Fruit fly (Drosophila melanogaster) whole organism, embryonic: ENCODE results near the gene CG5934.

Experiments used
- B-H1 ChIP-seq: fragments of 200-800 bp; sonication (Bioruptor generic); IDR thresholded peaks from 3 replicates; pipeline ENCODE4 v1.3.6; 2022; ENCODE audit warnings: missing biosample characterization, missing genetic modification characterization
- Bgb ChIP-seq: fragments of 200-800 bp; sonication (Bioruptor generic); IDR thresholded peaks from 2 replicates; pipeline ENCODE4 v1.3.6; 2022; ENCODE audit warnings: missing biosample characterization, missing genetic modification characterization; ENCODE audit not compliant: partially characterized antibody
- CG10565 ChIP-seq: fragments of 200-800 bp; sonication (Bioruptor generic); optimal IDR thresholded peaks from 3 replicates; lab custom pipeline; 2016; ENCODE audit warnings: missing biosample characterization, mild to moderate bottlenecking, missing genetic modification characterization
- CG12744 ChIP-seq: fragments of 200-800 bp; sonication (Bioruptor generic); optimal IDR thresholded peaks from 2 replicates; lab custom pipeline; 2016; ENCODE audit warnings: missing biosample characterization, missing genetic modification characterization
- CG13624 ChIP-seq: fragments of 200-800 bp; sonication (Bioruptor generic); optimal IDR thresholded peaks from 2 replicates; lab custom pipeline; 2016; ENCODE audit warnings: missing biosample characterization, missing genetic modification characterization
- CG13894 ChIP-seq: fragments of 200-800 bp; sonication (Bioruptor generic); optimal IDR thresholded peaks from 3 replicates; lab custom pipeline; 2018; ENCODE audit warnings: missing biosample characterization, mild to moderate bottlenecking, missing genetic modification characterization, moderate library complexity
- CG15011 ChIP-seq: fragments of 200-800 bp; sonication (Bioruptor generic); optimal IDR thresholded peaks from 3 replicates; lab custom pipeline; 2018; ENCODE audit warnings: missing biosample characterization, mild to moderate bottlenecking, missing genetic modification characterization
- CG15696 ChIP-seq: fragments of 200-800 bp; sonication (Bioruptor generic); optimal IDR thresholded peaks from 2 replicates; lab custom pipeline; 2019; ENCODE audit warnings: missing biosample characterization, mild to moderate bottlenecking, missing genetic modification characterization, moderate library complexity
- CG17385 ChIP-seq: fragments of 200-800 bp; sonication (Bioruptor generic); optimal IDR thresholded peaks from 3 replicates; lab custom pipeline; 2018; ENCODE audit warnings: missing biosample characterization, mild to moderate bottlenecking, missing genetic modification characterization
- CG18262 ChIP-seq: fragments of 200-800 bp; optimal IDR thresholded peaks from 3 replicates; lab custom pipeline; 2019; ENCODE audit warnings: missing biosample characterization, mild to moderate bottlenecking, missing genetic modification characterization, moderate library complexity
- CG6683 ChIP-seq: fragments of 200-800 bp; sonication (Bioruptor generic); optimal IDR thresholded peaks from 2 replicates; lab custom pipeline; 2017; ENCODE audit warnings: missing biosample characterization, mild to moderate bottlenecking, missing genetic modification characterization, missing genetic modification reagents
- CG6791 ChIP-seq: fragments of 200-800 bp; sonication (Bioruptor generic); IDR thresholded peaks from 3 replicates; pipeline ENCODE4 v1.3.6; 2022; ENCODE audit warnings: missing biosample characterization, missing genetic modification characterization; ENCODE audit not compliant: partially characterized antibody
- CG7556 ChIP-seq: fragments of 200-800 bp; sonication (Bioruptor generic); optimal IDR thresholded peaks from 2 replicates; lab custom pipeline; 2017; ENCODE audit warnings: missing biosample characterization, mild to moderate bottlenecking, missing genetic modification characterization
- CG7786 ChIP-seq: fragments of 200-800 bp; sonication (Bioruptor generic); optimal IDR thresholded peaks from 2 replicates; lab custom pipeline; 2016; ENCODE audit warnings: missing biosample characterization, missing genetic modification characterization
- CG9437 ChIP-seq: fragments of 200-800 bp; sonication (Bioruptor generic); optimal IDR thresholded peaks from 2 replicates; lab custom pipeline; 2018; ENCODE audit warnings: missing biosample characterization, mild to moderate bottlenecking, missing genetic modification characterization
- CG9727 ChIP-seq: fragments of 200-800 bp; sonication (Bioruptor generic); optimal IDR thresholded peaks from 3 replicates; lab custom pipeline; 2017; ENCODE audit warnings: missing biosample characterization, mild to moderate bottlenecking, missing genetic modification characterization
- CG9797 ChIP-seq: fragments of 200-800 bp; sonication (Bioruptor generic); optimal IDR thresholded peaks from 3 replicates; lab custom pipeline; 2018; ENCODE audit warnings: missing biosample characterization, mild to moderate bottlenecking, missing genetic modification characterization
- CTCF ChIP-seq: fragments of 200-800 bp; sonication (Bioruptor generic); optimal IDR thresholded peaks from 2 replicates; lab custom pipeline; 2017; ENCODE audit warnings: missing biosample characterization, mild to moderate bottlenecking, missing genetic modification characterization, moderate library complexity
- Dll ChIP-seq: fragments of 200-800 bp; sonication (Bioruptor generic); IDR thresholded peaks from 4 replicates; pipeline ENCODE4 v1.3.6; 2022; ENCODE audit warnings: missing biosample characterization, missing genetic modification characterization; ENCODE audit not compliant: partially characterized antibody
- Dp ChIP-seq: fragments of 200-800 bp; sonication (Bioruptor generic); optimal IDR thresholded peaks from 2 replicates; lab custom pipeline; 2018; ENCODE audit warnings: missing biosample characterization, mild to moderate bottlenecking, missing genetic modification characterization, moderate library complexity
- Ets65A ChIP-seq: fragments of 200-800 bp; sonication (Bioruptor generic); peaks from one replicate; lab custom pipeline; 2016; ENCODE audit warnings: missing biosample characterization, missing genetic modification characterization
- Fer1 ChIP-seq: fragments of 200-800 bp; sonication (Bioruptor generic); optimal IDR thresholded peaks from 2 replicates; lab custom pipeline; 2017; ENCODE audit warnings: missing biosample characterization, mild to moderate bottlenecking, missing genetic modification characterization
- NFAT ChIP-seq: fragments of 200-800 bp; sonication (Bioruptor generic); IDR thresholded peaks from 2 replicates; pipeline ENCODE4 v1.3.6; 2022; ENCODE audit warnings: missing biosample characterization, missing genetic modification characterization
- Poxn ChIP-seq: fragments of 200-800 bp; sonication (Bioruptor generic); IDR thresholded peaks from 2 replicates; pipeline ENCODE4 v1.3.6; 2022; ENCODE audit warnings: missing biosample characterization, missing genetic modification characterization
- Rx ChIP-seq: fragments of 200-800 bp; sonication (Bioruptor generic); IDR thresholded peaks from 2 replicates; pipeline ENCODE4 v1.3.6; 2022; ENCODE audit warnings: missing biosample characterization, missing genetic modification characterization
- Spps ChIP-seq: fragments of 200-800 bp; sonication (Bioruptor generic); optimal IDR thresholded peaks from 2 replicates; lab custom pipeline; 2018; ENCODE audit warnings: missing biosample characterization, mild to moderate bottlenecking, missing genetic modification characterization
- Sry-β ChIP-seq: fragments of 200-800 bp; sonication (Bioruptor generic); optimal IDR thresholded peaks from 2 replicates; lab custom pipeline; 2018; ENCODE audit warnings: missing biosample characterization, mild to moderate bottlenecking, missing genetic modification characterization, moderate library complexity
- Taf1 ChIP-seq: fragments of 200-800 bp; sonication (Bioruptor generic); IDR thresholded peaks from 2 replicates; pipeline ENCODE4 v1.3.6; 2022; ENCODE audit warnings: missing biosample characterization, missing genetic modification characterization
- Vsx1 ChIP-seq: fragments of 200-800 bp; sonication (Bioruptor generic); optimal IDR thresholded peaks from 2 replicates; lab custom pipeline; 2017; ENCODE audit warnings: missing biosample characterization, mild to moderate bottlenecking, missing genetic modification characterization, missing genetic modification reagents
- Xrp1 ChIP-seq: fragments of 200-800 bp; sonication (Bioruptor generic); IDR thresholded peaks from 2 replicates; pipeline ENCODE4 v1.3.6; 2022; ENCODE audit warnings: missing biosample characterization, missing genetic modification characterization
- al ChIP-seq: fragments of 200-800 bp; sonication (Bioruptor generic); IDR thresholded peaks from 2 replicates; pipeline ENCODE4 v1.3.6; 2022; ENCODE audit warnings: missing biosample characterization, missing genetic modification characterization
- ara ChIP-seq: fragments of 200-800 bp; sonication (Bioruptor generic); IDR thresholded peaks from 2 replicates; pipeline ENCODE4 v1.3.6; 2022; ENCODE audit warnings: missing biosample characterization, missing genetic modification characterization
- bigmax ChIP-seq: fragments of 200-800 bp; sonication (Bioruptor generic); optimal IDR thresholded peaks from 2 replicates; lab custom pipeline; 2018; ENCODE audit warnings: missing biosample characterization, mild to moderate bottlenecking, missing genetic modification characterization
- btn ChIP-seq: fragments of 200-800 bp; sonication (Bioruptor generic); optimal IDR thresholded peaks from 2 replicates; lab custom pipeline; 2016; ENCODE audit warnings: missing biosample characterization, missing genetic modification characterization
- cas ChIP-seq: fragments of 200-800 bp; sonication (Bioruptor generic); IDR thresholded peaks from 2 replicates; pipeline ENCODE4 v1.3.6; 2022; ENCODE audit warnings: missing biosample characterization, missing genetic modification characterization
- dpn ChIP-seq, 2 experiments: fragments of 200-800 bp; sonication (Bioruptor generic); optimal IDR thresholded peaks; 3 replicates each; lab custom pipeline; 2016; ENCODE audit warnings: missing biosample characterization in 2 of 2, missing genetic modification characterization in 2 of 2
- eyg ChIP-seq: fragments of 200-800 bp; sonication (Bioruptor generic); optimal IDR thresholded peaks from 3 replicates; lab custom pipeline; 2016; ENCODE audit warnings: missing biosample characterization, missing genetic modification characterization
- gcm ChIP-seq: fragments of 200-800 bp; sonication (Bioruptor generic); optimal IDR thresholded peaks from 2 replicates; lab custom pipeline; 2019; ENCODE audit warnings: missing biosample characterization, mild to moderate bottlenecking, missing genetic modification characterization, moderate library complexity
- grn ChIP-seq: fragments of 200-800 bp; sonication (Bioruptor generic); optimal IDR thresholded peaks from 3 replicates; lab custom pipeline; 2017; ENCODE audit warnings: missing biosample characterization, missing genetic modification characterization
- gsb-n ChIP-seq: fragments of 200-800 bp; sonication (Bioruptor generic); optimal IDR thresholded peaks from 3 replicates; lab custom pipeline; 2018; ENCODE audit warnings: missing biosample characterization, mild to moderate bottlenecking, missing genetic modification characterization
- kah ChIP-seq: fragments of 200-800 bp; sonication (Bioruptor generic); optimal IDR thresholded peaks from 2 replicates; lab custom pipeline; 2018; ENCODE audit warnings: missing biosample characterization, mild to moderate bottlenecking, missing genetic modification characterization
- mirr ChIP-seq: fragments of 200-800 bp; sonication (Bioruptor generic); optimal IDR thresholded peaks from 3 replicates; lab custom pipeline; 2018; ENCODE audit warnings: missing biosample characterization, mild to moderate bottlenecking, missing genetic modification characterization
- nerfin-2 ChIP-seq: fragments of 200-800 bp; sonication (Bioruptor generic); IDR thresholded peaks from 2 replicates; pipeline ENCODE4 v1.3.6; 2022; ENCODE audit warnings: missing biosample characterization, missing genetic modification characterization; ENCODE audit not compliant: partially characterized antibody
- pb ChIP-seq: fragments of 200-800 bp; sonication (Bioruptor generic); optimal IDR thresholded peaks from 3 replicates; lab custom pipeline; 2016; ENCODE audit warnings: missing biosample characterization, missing genetic modification characterization
- sens-2 ChIP-seq: fragments of 200-800 bp; sonication (Bioruptor generic); IDR thresholded peaks from 2 replicates; pipeline ENCODE4 v1.3.6; 2022; ENCODE audit warnings: missing biosample characterization, missing genetic modification characterization
- slou ChIP-seq: fragments of 200-800 bp; sonication (Bioruptor generic); optimal IDR thresholded peaks from 3 replicates; lab custom pipeline; 2016; ENCODE audit warnings: missing biosample characterization, missing genetic modification characterization
- sug ChIP-seq: fragments of 200-800 bp; optimal IDR thresholded peaks from 2 replicates; lab custom pipeline; 2019; ENCODE audit warnings: missing biosample characterization, mild to moderate bottlenecking, missing genetic modification characterization, moderate library complexity
- toy ChIP-seq: fragments of 200-800 bp; sonication (Bioruptor generic); IDR thresholded peaks from 2 replicates; pipeline ENCODE4 v1.3.6; 2022; ENCODE audit warnings: missing biosample characterization, missing genetic modification characterization
- trh ChIP-seq: fragments of 200-800 bp; sonication (Bioruptor generic); optimal IDR thresholded peaks from 2 replicates; lab custom pipeline; 2016; ENCODE audit warnings: missing biosample characterization, missing genetic modification characterization
- ttk ChIP-seq: fragments of 200-800 bp; sonication (Bioruptor generic); IDR thresholded peaks from 2 replicates; pipeline ENCODE4 v2.1.2; 2022; ENCODE audit warnings: missing biosample characterization, missing genetic modification characterization

The CG5934 gene

dm6 chr3R:27292159-27292880 is 18.8 kb downstream of the CG5934 start, which contains the start of gene CG3348 (continued):
- peak; percentile 82 for TF ChIP-seq CG13624 (GFP tag; lab: Kevin White, UChicago)
- TF ChIP-seq kah (GFP tag; lab: Kevin White, UChicago) = peak; percentile 14
- no peak for TF ChIP-seq CG6791
- peak; percentile 65 for TF ChIP-seq Poxn (GFP tag; lab: Robert Waterston, UW)
- TF ChIP-seq gcm (GFP tag; lab: Kevin White, UChicago) = peak; percentile 48
- TF ChIP-seq CG6683 (GFP tag; lab: Kevin White, UChicago) = no peak
- peak; percentile 63 for TF ChIP-seq ttk
- TF ChIP-seq Rx (GFP tag; lab: Robert Waterston, UW) = peak; percentile 24; the same call in 1 of the 2 replicates
- peak; percentile 84 for TF ChIP-seq CG9727
- peak; percentile 42 for TF ChIP-seq CG12744
- peak; percentile 17 for TF ChIP-seq slou (GFP tag; lab: Kevin White, UChicago)
- TF ChIP-seq sug (tag; lab: Kevin White, UChicago) = peak; percentile 11
- TF ChIP-seq CG13894 (tag; lab: Kevin White, UChicago) = peak; percentile 84
- TF ChIP-seq toy (GFP tag; lab: Robert Waterston, UW) = peak; percentile 62
- no peak for TF ChIP-seq Dp
- TF ChIP-seq CTCF (GFP tag; lab: Kevin White, UChicago) = no peak
- TF ChIP-seq pb (GFP tag; lab: Kevin White, UChicago) = no peak
- peak; percentile 78 for TF ChIP-seq Taf1
- TF ChIP-seq dpn (GFP tag; optimal IDR thresholded peaks at IDR 0.05; lab: Kevin White, UChicago) = peak; percentile 40 to 52
- peak; percentile 64 for TF ChIP-seq CG15696
- peak; percentile 69 for TF ChIP-seq NFAT (GFP tag; lab: Robert Waterston, UW)
- TF ChIP-seq sens-2 (GFP tag; lab: Robert Waterston, UW) = peak; percentile 15; the same call in 1 of the 2 replicates
- TF ChIP-seq CG9797 (GFP tag; lab: Kevin White, UChicago) = no peak
- TF ChIP-seq Ets65A (GFP tag; lab: Kevin White, UChicago) = peak; percentile 63
- peak; percentile 45; the same call in 1 of the 2 replicates for TF ChIP-seq ara (GFP tag; lab: Robert Waterston, UW)
- TF ChIP-seq Bgb (GFP tag; lab: Robert Waterston, UW) = no peak
- no peak for TF ChIP-seq bigmax (GFP tag; lab: Kevin White, UChicago)
- no peak for TF ChIP-seq Dll (GFP tag; lab: Robert Waterston, UW)
- TF ChIP-seq cas (GFP tag; lab: Robert Waterston, UW) = 0 out of 2 replicates have a peak, but pooled peaks have one; percentile 49
- TF ChIP-seq CG18262 = peak; percentile 40
- no peak for TF ChIP-seq nerfin-2 (GFP tag; lab: Robert Waterston, UW)
- peak; percentile 61 for TF ChIP-seq CG7786 (GFP tag; lab: Kevin White, UChicago)
- peak; percentile 29 for TF ChIP-seq CG9437
- no peak for TF ChIP-seq grn (GFP tag; lab: Kevin White, UChicago)
- no peak for TF ChIP-seq Vsx1 (GFP tag; lab: Kevin White, UChicago)
- no peak for TF ChIP-seq CG10565 (GFP tag; lab: Kevin White, UChicago)
- peak; percentile 83 for TF ChIP-seq al
- TF ChIP-seq eyg (GFP tag; lab: Kevin White, UChicago) = peak; percentile 60
- TF ChIP-seq mirr (GFP tag; lab: Kevin White, UChicago) = no peak
- TF ChIP-seq btn (GFP tag; lab: Kevin White, UChicago) = no peak
- peak; percentile 15 for TF ChIP-seq gsb-n (tag; lab: Kevin White, UChicago)
- peak; percentile 74 for TF ChIP-seq CG15011
- TF ChIP-seq B-H1 = no peak
- peak; percentile 66 for TF ChIP-seq CG17385 (GFP tag; lab: Kevin White, UChicago)
- no peak for TF ChIP-seq Spps (tag; lab: Kevin White, UChicago)
- TF ChIP-seq CG7556 (GFP tag; lab: Kevin White, UChicago) = peak; percentile 72
- no peak for TF ChIP-seq trh
- peak; percentile 75 for TF ChIP-seq Xrp1 (GFP tag; lab: Robert Waterston, UW)
- no peak for TF ChIP-seq Sry-β (GFP tag; lab: Kevin White, UChicago)
- TF ChIP-seq Fer1 (GFP tag; lab: Kevin White, UChicago) = peak; percentile 84
